Fruit fly (Drosophila melanogaster): ENCODE measurements around the gene CG4766.

The CG4766 gene

dm6 chrX:6000747-6001426 lies at the start of gene CG4766:
TSS of gene CG4766 (minus strand) at chrX:6000797.
- TF ChIP-seq CG8478 (optimal IDR thresholded peaks at IDR 0.05): no peak
- no peak for TF ChIP-seq CTCF (optimal IDR thresholded peaks at IDR 0.05)

dm6 chrX:6039431-6040016 lies 38.9 kb upstream of the CG4766 start, which contains the start of gene CG5937:
TSS of gene CG5937 (plus strand) at chrX:6040005.
- TF ChIP-seq CTCF (optimal IDR thresholded peaks at IDR 0.05) (no peak), CG8478 (optimal IDR thresholded peaks at IDR 0.05) (no peak)

dm6 chrX:6037180-6037946 lies 36.8 kb upstream of the CG4766 start, which contains the start of the genes rux and MCTS1:
TSS of gene rux (minus strand) at chrX:6037800.
TSS of gene MCTS1 (plus strand) at chrX:6037892.
- TF ChIP-seq CTCF (optimal IDR thresholded peaks at IDR 0.05) (no peak), CG8478 (optimal IDR thresholded peaks at IDR 0.05) (no peak)

dm6 chrX:6035359-6035758 lies 34.8 kb upstream of the CG4766 start:
- TF ChIP-seq CTCF (optimal IDR thresholded peaks at IDR 0.05): peak; percentile 32 to 72
- TF ChIP-seq CG8478 (optimal IDR thresholded peaks at IDR 0.05): no peak

- no peak for TF ChIP-seq CG8478 (optimal IDR thresholded peaks at IDR 0.05)
- TF ChIP-seq CTCF (optimal IDR thresholded peaks at IDR 0.05): no peak
These were observed 34.1 kb upstream of the CG4766 start for dm6 chrX:6034741-6035140.

- TF ChIP-seq CTCF (optimal IDR thresholded peaks at IDR 0.05) (no peak), CG8478 (optimal IDR thresholded peaks at IDR 0.05) (no peak)
These were observed 32.2 kb upstream of the CG4766 start for dm6 chrX:6032826-6033225.

- TF ChIP-seq CG8478 (optimal IDR thresholded peaks at IDR 0.05) (no peak), CTCF (optimal IDR thresholded peaks at IDR 0.05) (no peak)
These were observed 31.1 kb upstream of the CG4766 start for dm6 chrX:6031692-6032091.

dm6 chrX:6030593-6030992 lies 30.0 kb upstream of the CG4766 start:
- TF ChIP-seq CG8478 (optimal IDR thresholded peaks at IDR 0.05) (no peak), CTCF (optimal IDR thresholded peaks at IDR 0.05) (no peak)

dm6 chrX:6030010-6030409 lies 29.4 kb upstream of the CG4766 start:
- TF ChIP-seq CG8478 (optimal IDR thresholded peaks at IDR 0.05): no peak
- TF ChIP-seq CTCF (optimal IDR thresholded peaks at IDR 0.05): no peak

- TF ChIP-seq CG8478 (optimal IDR thresholded peaks at IDR 0.05): no peak
- no peak for TF ChIP-seq CTCF (optimal IDR thresholded peaks at IDR 0.05)
These were observed 28.4 kb upstream of the CG4766 start for dm6 chrX:6029015-6029414.

- TF ChIP-seq CG8478 (optimal IDR thresholded peaks at IDR 0.05): no peak
- no peak for TF ChIP-seq CTCF (optimal IDR thresholded peaks at IDR 0.05)
These were observed 27.2 kb upstream of the CG4766 start for dm6 chrX:6027846-6028245.

dm6 chrX:6024638-6025037 lies 24.0 kb upstream of the CG4766 start:
- TF ChIP-seq CG8478 (optimal IDR thresholded peaks at IDR 0.05) (no peak), CTCF (optimal IDR thresholded peaks at IDR 0.05) (no peak)

- TF ChIP-seq CTCF (optimal IDR thresholded peaks at IDR 0.05): no peak
- TF ChIP-seq CG8478 (optimal IDR thresholded peaks at IDR 0.05): no peak
These were observed 21.5 kb upstream of the CG4766 start for dm6 chrX:6022090-6022489.

- TF ChIP-seq CTCF (optimal IDR thresholded peaks at IDR 0.05) (no peak), CG8478 (optimal IDR thresholded peaks at IDR 0.05) (no peak)
These were observed 20.8 kb upstream of the CG4766 start for dm6 chrX:6021414-6021813.

dm6 chrX:6020254-6020653 lies 19.7 kb upstream of the CG4766 start:
- no peak for TF ChIP-seq CTCF (optimal IDR thresholded peaks at IDR 0.05)
- TF ChIP-seq CG8478 (optimal IDR thresholded peaks at IDR 0.05): no peak

Data from S2 (cell line).